Fruit fly (Drosophila melanogaster) whole organism, prepupa: ENCODE data around the gene Vha13.

Experiments used
- Blimp-1 ChIP-seq: fragments of 200-800 bp; sonication (Bioruptor generic); optimal IDR thresholded peaks from 3 replicates; lab custom pipeline; 2017; ENCODE audit warnings: missing biosample characterization, missing genetic modification characterization, mild to moderate bottlenecking, moderate library complexity, missing genetic modification reagents
- CG10669 ChIP-seq: fragments of 200-800 bp; sonication (Bioruptor generic); optimal IDR thresholded peaks from 3 replicates; lab custom pipeline; 2018; ENCODE audit warnings: missing biosample characterization, mild to moderate bottlenecking, missing genetic modification characterization, moderate library complexity
- CG11294 ChIP-seq: fragments of 200-800 bp; sonication (Bioruptor generic); IDR thresholded peaks from 2 replicates; pipeline ENCODE4 v1.3.6; 2022; ENCODE audit warnings: missing biosample characterization, missing genetic modification characterization
- CG11902 ChIP-seq: fragments of 200-800 bp; sonication (Bioruptor generic); optimal IDR thresholded peaks from 3 replicates; lab custom pipeline; 2016; ENCODE audit warnings: missing biosample characterization, missing genetic modification characterization
- CG15336 ChIP-seq: fragments of 200-800 bp; sonication (Bioruptor generic); IDR thresholded peaks from 2 replicates; pipeline ENCODE4 v1.3.6; 2022; ENCODE audit warnings: missing biosample characterization, missing genetic modification characterization
- CG1621 ChIP-seq: fragments of 200-800 bp; sonication (Bioruptor generic); optimal IDR thresholded peaks from 3 replicates; lab custom pipeline; 2018; ENCODE audit warnings: missing biosample characterization, mild to moderate bottlenecking, missing genetic modification characterization
- CG16779 ChIP-seq: fragments of 200-800 bp; sonication (Bioruptor generic); optimal IDR thresholded peaks from 3 replicates; lab custom pipeline; 2017; ENCODE audit warnings: missing biosample characterization, mild to moderate bottlenecking, missing genetic modification characterization
- CG3032 ChIP-seq: fragments of 200-800 bp; optimal IDR thresholded peaks from 2 replicates; lab custom pipeline; 2019; ENCODE audit warnings: missing biosample characterization, mild to moderate bottlenecking, missing genetic modification characterization, moderate library complexity
- CG31627 ChIP-seq: fragments of 200-800 bp; sonication (Bioruptor generic); optimal IDR thresholded peaks from 3 replicates; lab custom pipeline; 2016; ENCODE audit warnings: missing biosample characterization, missing genetic modification characterization
- CG32006 ChIP-seq: fragments of 200-800 bp; sonication (Bioruptor generic); optimal IDR thresholded peaks from 3 replicates; lab custom pipeline; 2017; ENCODE audit warnings: missing biosample characterization, mild to moderate bottlenecking, missing genetic modification characterization
- CG34406 ChIP-seq: fragments of 200-800 bp; sonication (Bioruptor generic); optimal IDR thresholded peaks from 3 replicates; lab custom pipeline; 2016; ENCODE audit warnings: missing biosample characterization, missing genetic modification characterization
- CG3919 ChIP-seq: fragments of 200-800 bp; sonication (Bioruptor generic); optimal IDR thresholded peaks from 3 replicates; lab custom pipeline; 2016; ENCODE audit warnings: missing biosample characterization, missing genetic modification characterization
- CG4318 ChIP-seq: fragments of 200-800 bp; sonication (Bioruptor generic); optimal IDR thresholded peaks from 3 replicates; lab custom pipeline; 2017; ENCODE audit warnings: missing biosample characterization, mild to moderate bottlenecking, missing genetic modification characterization
- CG6163 ChIP-seq: fragments of 200-800 bp; sonication (Bioruptor generic); IDR thresholded peaks from 3 replicates; pipeline ENCODE4 v1.3.6; 2022; ENCODE audit warnings: missing biosample characterization, missing genetic modification characterization
- CG6276 ChIP-seq: fragments of 200-800 bp; sonication (Bioruptor generic); optimal IDR thresholded peaks from 2 replicates; lab custom pipeline; 2017; ENCODE audit warnings: missing biosample characterization, mild to moderate bottlenecking, missing genetic modification characterization
- CG6792 ChIP-seq: fragments of 200-800 bp; sonication (Bioruptor generic); optimal IDR thresholded peaks from 3 replicates; lab custom pipeline; 2016; ENCODE audit warnings: missing biosample characterization, missing genetic modification characterization
- CG6808 ChIP-seq: fragments of 200-800 bp; sonication (Bioruptor generic); optimal IDR thresholded peaks from 3 replicates; lab custom pipeline; 2017; ENCODE audit warnings: missing biosample characterization, missing genetic modification characterization, mild to moderate bottlenecking, moderate library complexity, missing genetic modification reagents
- CG7368 ChIP-seq: fragments of 200-800 bp; sonication (Bioruptor generic); optimal IDR thresholded peaks from 3 replicates; lab custom pipeline; 2016; ENCODE audit warnings: missing biosample characterization, missing genetic modification characterization
- CG8119 ChIP-seq: fragments of 200-800 bp; sonication (Bioruptor generic); IDR thresholded peaks from 3 replicates; pipeline ENCODE4 v1.3.6; 2022; ENCODE audit warnings: missing biosample characterization, missing genetic modification characterization
- CG8319 ChIP-seq: fragments of 200-800 bp; sonication (Bioruptor generic); optimal IDR thresholded peaks from 3 replicates; lab custom pipeline; 2016; ENCODE audit warnings: missing biosample characterization, missing genetic modification characterization
- CG9139 ChIP-seq: fragments of 200-800 bp; sonication (Bioruptor generic); optimal IDR thresholded peaks from 3 replicates; lab custom pipeline; 2017; ENCODE audit warnings: missing biosample characterization, mild to moderate bottlenecking, missing genetic modification characterization
- Eip75B ChIP-seq: fragments of 200-800 bp; sonication (Bioruptor generic); optimal IDR thresholded peaks from 3 replicates; lab custom pipeline; 2016; ENCODE audit warnings: missing biosample characterization, missing genetic modification characterization
- Eip78C ChIP-seq: fragments of 200-800 bp; sonication (Bioruptor generic); peaks from one replicate; lab custom pipeline; 2016; ENCODE audit warnings: missing biosample characterization, missing genetic modification characterization
- Eip93F ChIP-seq: fragments of 200-800 bp; sonication (Bioruptor generic); optimal IDR thresholded peaks from 2 replicates; lab custom pipeline; 2016; ENCODE audit warnings: missing biosample characterization, mild to moderate bottlenecking, missing genetic modification characterization
- Ets21C ChIP-seq: fragments of 200-800 bp; sonication (Bioruptor generic); optimal IDR thresholded peaks from 3 replicates; lab custom pipeline; 2016; ENCODE audit warnings: missing biosample characterization, missing genetic modification characterization
- Gug ChIP-seq: fragments of 200-800 bp; sonication (Bioruptor generic); IDR thresholded peaks from 2 replicates; pipeline ENCODE4 v1.3.6; 2022; ENCODE audit warnings: missing biosample characterization, missing genetic modification characterization
- Hr39 ChIP-seq: fragments of 200-800 bp; sonication (Bioruptor generic); optimal IDR thresholded peaks from 2 replicates; lab custom pipeline; 2016; ENCODE audit warnings: missing biosample characterization, missing genetic modification characterization
- Hr4 ChIP-seq: fragments of 200-800 bp; sonication (Bioruptor generic); optimal IDR thresholded peaks from 3 replicates; lab custom pipeline; 2016; ENCODE audit warnings: missing biosample characterization, missing genetic modification characterization
- Lpt ChIP-seq: fragments of 200-800 bp; sonication (Bioruptor generic); optimal IDR thresholded peaks from 3 replicates; lab custom pipeline; 2016; ENCODE audit warnings: missing biosample characterization, missing genetic modification characterization
- Met ChIP-seq: fragments of 200-800 bp; sonication (Bioruptor generic); optimal IDR thresholded peaks from 3 replicates; lab custom pipeline; 2016; ENCODE audit warnings: missing biosample characterization, missing genetic modification characterization
- OdsH ChIP-seq: fragments of 200-800 bp; sonication (Bioruptor generic); optimal IDR thresholded peaks from 3 replicates; lab custom pipeline; 2016; ENCODE audit warnings: missing biosample characterization, missing genetic modification characterization
- Smox ChIP-seq: fragments of 200-800 bp; sonication (Bioruptor generic); optimal IDR thresholded peaks from 3 replicates; lab custom pipeline; 2016; ENCODE audit warnings: missing biosample characterization, missing genetic modification characterization
- Sox102F ChIP-seq: fragments of 200-800 bp; sonication (Bioruptor generic); optimal IDR thresholded peaks from 2 replicates; lab custom pipeline; 2016; ENCODE audit warnings: missing biosample characterization, mild to moderate bottlenecking, missing genetic modification characterization
- Sox15 ChIP-seq: fragments of 200-800 bp; sonication (Bioruptor generic); optimal IDR thresholded peaks from 3 replicates; lab custom pipeline; 2016; ENCODE audit warnings: missing biosample characterization, missing genetic modification characterization
- achi ChIP-seq: fragments of 200-800 bp; sonication (Bioruptor generic); optimal IDR thresholded peaks from 3 replicates; lab custom pipeline; 2016; ENCODE audit warnings: missing biosample characterization, missing genetic modification characterization
- acj6 ChIP-seq: fragments of 200-800 bp; sonication (Bioruptor generic); optimal IDR thresholded peaks from 3 replicates; lab custom pipeline; 2016; ENCODE audit warnings: missing biosample characterization, missing genetic modification characterization
- cyc ChIP-seq: fragments of 200-800 bp; sonication (Bioruptor generic); optimal IDR thresholded peaks from 3 replicates; lab custom pipeline; 2016; ENCODE audit warnings: missing biosample characterization, missing genetic modification characterization
- dsx ChIP-seq: fragments of 200-800 bp; optimal IDR thresholded peaks from 3 replicates; lab custom pipeline; 2019; ENCODE audit warnings: missing biosample characterization, mild to moderate bottlenecking, missing genetic modification characterization, moderate library complexity; ENCODE audit not compliant: poor library complexity, severe bottlenecking
- eg ChIP-seq: fragments of 200-800 bp; sonication (Bioruptor generic); IDR thresholded peaks from 3 replicates; pipeline ENCODE4 v1.3.6; 2022; ENCODE audit warnings: missing biosample characterization, missing genetic modification characterization
- fd59A ChIP-seq: fragments of 200-800 bp; sonication (Bioruptor generic); optimal IDR thresholded peaks from 2 replicates; lab custom pipeline; 2017; ENCODE audit warnings: missing biosample characterization, mild to moderate bottlenecking, missing genetic modification characterization, missing genetic modification reagents
- fd85E ChIP-seq: fragments of 200-800 bp; sonication (Bioruptor generic); optimal IDR thresholded peaks from 3 replicates; lab custom pipeline; 2016; ENCODE audit warnings: missing biosample characterization, missing genetic modification characterization
- fkh ChIP-seq: fragments of 200-800 bp; sonication (Bioruptor generic); optimal IDR thresholded peaks from 3 replicates; lab custom pipeline; 2017; ENCODE audit warnings: missing biosample characterization, mild to moderate bottlenecking, missing genetic modification characterization, moderate library complexity
- lz ChIP-seq: fragments of 200-800 bp; sonication (Bioruptor generic); optimal IDR thresholded peaks from 3 replicates; lab custom pipeline; 2016; ENCODE audit warnings: missing biosample characterization, missing genetic modification characterization
- net ChIP-seq: fragments of 200-800 bp; sonication (Bioruptor generic); optimal IDR thresholded peaks from 3 replicates; lab custom pipeline; 2016; ENCODE audit warnings: missing biosample characterization, missing genetic modification characterization
- pdm3 ChIP-seq: fragments of 200-800 bp; sonication (Bioruptor generic); optimal IDR thresholded peaks from 3 replicates; lab custom pipeline; 2016; ENCODE audit warnings: missing biosample characterization, missing genetic modification characterization
- salr ChIP-seq, 2 experiments: fragments of 200-800 bp; sonication (Bioruptor generic); optimal IDR thresholded peaks; 3 replicates each; lab custom pipeline; 2016 to 2018; ENCODE audit warnings: missing biosample characterization in 2 of 2, missing genetic modification characterization in 2 of 2, mild to moderate bottlenecking in 1 of 2
- spab ChIP-seq: fragments of 200-800 bp; sonication (Bioruptor generic); optimal IDR thresholded peaks from 2 replicates; lab custom pipeline; 2017; ENCODE audit warnings: missing biosample characterization, mild to moderate bottlenecking, missing genetic modification characterization, missing genetic modification reagents
- ss ChIP-seq, 2 experiments: fragments of 200-800 bp; sonication (Bioruptor generic); optimal IDR thresholded peaks; 2 replicates in 1 of 2; 3 replicates in 1 of 2; lab custom pipeline; 2017 to 2018; ENCODE audit warnings: mild to moderate bottlenecking in 2 of 2, missing biosample characterization in 2 of 2, missing genetic modification characterization in 2 of 2, moderate library complexity in 1 of 2
- svp ChIP-seq: fragments of 200-800 bp; sonication (Bioruptor generic); peaks from one replicate; lab custom pipeline; 2016; ENCODE audit warnings: missing biosample characterization, missing genetic modification characterization
- topi ChIP-seq: fragments of 200-800 bp; sonication (Bioruptor generic); optimal IDR thresholded peaks from 3 replicates; lab custom pipeline; 2016; ENCODE audit warnings: missing biosample characterization, missing genetic modification characterization
- vri ChIP-seq: fragments of 200-800 bp; sonication (Bioruptor generic); optimal IDR thresholded peaks from 3 replicates; lab custom pipeline; 2016; ENCODE audit warnings: missing biosample characterization, mild to moderate bottlenecking, missing genetic modification characterization

Vha13 gene

DNA sequence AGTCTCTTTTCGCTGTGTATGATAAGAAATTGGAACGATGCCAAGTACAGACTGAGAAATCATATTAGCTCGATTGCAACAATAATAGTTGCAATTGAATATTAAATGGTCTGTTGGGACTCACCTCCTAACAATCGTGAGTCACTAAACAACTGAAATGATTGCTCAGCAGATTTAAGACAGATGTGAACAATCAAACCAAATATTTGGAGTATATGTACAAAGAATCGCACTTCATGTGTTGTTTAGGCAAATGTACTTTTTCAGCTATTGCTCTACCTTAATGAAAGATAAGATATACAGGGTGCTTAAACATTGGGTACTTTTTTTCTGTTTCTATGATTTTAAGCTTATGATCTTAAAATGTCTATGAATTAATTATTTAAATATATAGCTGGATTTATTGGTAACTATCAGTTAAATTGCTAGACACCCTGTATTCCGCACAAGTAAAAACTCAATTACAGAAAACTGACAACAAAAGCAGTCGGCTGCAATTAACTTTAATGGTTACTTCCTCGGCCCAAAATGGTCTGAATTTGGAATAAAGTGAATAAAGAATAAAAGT, 2.6 kb downstream of the Vha13 start:
- TF ChIP-seq vri (GFP tag; lab: Kevin White, UChicago) (peak; percentile 79), ss (GFP tag; optimal IDR thresholded peaks at IDR 0.05; lab: Kevin White, UChicago) (peak; percentile 40 to 66), Eip78C (GFP tag; lab: Kevin White, UChicago) (peak; percentile 95), cyc (GFP tag; lab: Kevin White, UChicago) (peak; percentile 71), Lpt (GFP tag; lab: Kevin White, UChicago) (peak; percentile 73), fd59A (GFP tag; lab: Kevin White, UChicago) (peak; percentile 46), CG9139 (GFP tag; lab: Kevin White, UChicago) (peak; percentile 47), CG6163 (GFP tag; lab: Robert Waterston, UW) (peak; percentile 94), CG8119 (peak; percentile 90), CG8319 (GFP tag; lab: Kevin White, UChicago) (peak; percentile 45), fd85E (GFP tag; lab: Kevin White, UChicago) (peak; percentile 36), spab (GFP tag; lab: Kevin White, UChicago) (peak; percentile 54), dsx (peak; percentile 55), CG31627 (peak; percentile 62), eg (peak; percentile 96), CG10669 (GFP tag; lab: Kevin White, UChicago) (peak; percentile 66), Blimp-1 (GFP tag; lab: Kevin White, UChicago) (peak; percentile 61), achi (GFP tag; lab: Kevin White, UChicago) (peak; percentile 76), CG11294 (GFP tag; lab: Robert Waterston, UW) (peak; percentile 78), salr (GFP tag; optimal IDR thresholded peaks at IDR 0.05; lab: Kevin White, UChicago) (peak in 1 of 2 experiments; percentile 80), CG15336 (GFP tag; lab: Robert Waterston, UW) (peak; percentile 95), acj6 (peak; percentile 69), Eip75B (GFP tag; lab: Kevin White, UChicago) (peak; percentile 79), Gug (GFP tag; lab: Robert Waterston, UW) (peak; percentile 90), Hr4 (peak; percentile 86), Ets21C (GFP tag; lab: Kevin White, UChicago) (peak; percentile 46), Sox102F (peak; percentile 73), pdm3 (GFP tag; lab: Kevin White, UChicago) (peak; percentile 77), CG32006 (peak; percentile 82), CG6276 (GFP tag; lab: Kevin White, UChicago) (peak; percentile 86), Sox15 (GFP tag; lab: Kevin White, UChicago) (peak; percentile 60), topi (peak; percentile 77), CG6792 (peak; percentile 73), CG7368 (GFP tag; lab: Kevin White, UChicago) (peak; percentile 70), Hr39 (GFP tag; lab: Kevin White, UChicago) (peak; percentile 35), Smox (GFP tag; lab: Kevin White, UChicago) (peak; percentile 77), CG3919 (GFP tag; lab: Kevin White, UChicago) (peak; percentile 85), CG34406 (GFP tag; lab: Kevin White, UChicago) (peak; percentile 82), CG4318 (GFP tag; lab: Kevin White, UChicago) (peak; percentile 68), CG11902 (GFP tag; lab: Kevin White, UChicago) (peak; percentile 49), CG6808 (peak; percentile 64), CG1621 (tag; lab: Kevin White, UChicago) (peak; percentile 59), CG3032 (tag; lab: Kevin White, UChicago) (peak; percentile 74), Eip93F (GFP tag; lab: Kevin White, UChicago) (peak; percentile 52), OdsH (GFP tag; lab: Kevin White, UChicago) (peak; percentile 80), svp (peak; percentile 86), net (peak; percentile 78), Met (peak; percentile 79), lz (peak; percentile 71), CG16779 (peak; percentile 50), fkh (peak; percentile 73)
